Worm (Caenorhabditis elegans) whole organism, L1 larva: ENCODE measurements around the gene F42G4.6.

Experiments
- ama-1 ChIP-seq: fragments of 150-350 bp; optimal IDR thresholded peaks from 2 replicates; lab custom pipeline; 2014
- fos-1 ChIP-seq: fragments of 150-350 bp; optimal IDR thresholded peaks from 2 replicates; lab custom pipeline; 2014; ENCODE audit warnings: missing biosample characterization, missing genetic modification characterization
- lin-13 ChIP-seq: fragments of 150-350 bp; optimal IDR thresholded peaks from 2 replicates; lab custom pipeline; 2014; ENCODE audit warnings: missing biosample characterization, missing genetic modification reagents, missing genetic modification characterization
- mab-9 ChIP-seq: fragments of 200-800 bp; sonication (Bioruptor generic); IDR thresholded peaks from 2 replicates; pipeline ENCODE4 v1.3.6; 2022; ENCODE audit warnings: missing genetic modification reagents, missing genetic modification characterization, missing compliant biosample characterization
- nhr-85 ChIP-seq: sonication (generic microtip); peaks from one replicate; lab custom pipeline; 2016; ENCODE audit warnings: missing genetic modification characterization, inconsistent platforms, missing compliant biosample characterization
- pqm-1 ChIP-seq: sonication (generic microtip); optimal IDR thresholded peaks from 3 replicates; lab custom pipeline; 2017; ENCODE audit warnings: missing biosample characterization, missing genetic modification characterization
- unc-62 ChIP-seq: fragments of 150-350 bp; optimal IDR thresholded peaks from 2 replicates; lab custom pipeline; 2014; ENCODE audit warnings: missing biosample characterization, missing genetic modification reagents, missing genetic modification characterization
- unc-86 ChIP-seq: sonication (generic microtip); optimal IDR thresholded peaks from 2 replicates; lab custom pipeline; 2016; ENCODE audit warnings: missing genetic modification characterization, missing compliant biosample characterization
- zag-1 ChIP-seq: fragments of 150-350 bp; optimal IDR thresholded peaks from 2 replicates; lab custom pipeline; 2014; ENCODE audit warnings: missing biosample characterization, missing genetic modification characterization

DNA sequence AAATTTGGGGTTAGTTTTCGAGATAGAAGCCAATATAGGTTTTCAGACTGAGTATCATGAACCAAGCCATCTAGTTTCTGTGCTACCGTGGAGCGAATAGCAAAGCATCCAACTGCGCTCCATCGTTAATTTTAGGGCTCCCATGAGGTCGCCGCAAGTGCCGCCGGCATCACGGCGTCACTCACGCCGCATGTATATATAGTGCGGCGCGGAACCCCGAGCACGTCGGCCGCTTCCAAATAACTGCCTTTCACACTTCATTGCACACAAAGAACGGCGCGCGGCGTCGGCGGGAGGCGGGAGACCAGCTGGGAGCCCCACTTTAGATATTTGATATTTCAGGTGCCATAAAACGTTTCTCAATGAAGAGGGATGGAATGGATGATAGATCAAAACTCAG lies 29.1 kb upstream of the F42G4.6 start:
- no peak for TF ChIP-seq nhr-85 (tag; lab: Kevin White, UChicago)
- TF ChIP-seq lin-13 (GFP tag; lab: Kevin White, UChicago): no peak
- no peak for TF ChIP-seq unc-62
- no peak for TF ChIP-seq pqm-1 (tag; lab: Kevin White, UChicago)
- no peak for TF ChIP-seq unc-86 (tag; lab: Kevin White, UChicago)
- no peak for TF ChIP-seq fos-1 (tag; lab: Kevin White, UChicago)
- no peak for TF ChIP-seq mab-9 (GFP tag; lab: Robert Waterston, UW)
- TF ChIP-seq zag-1: no peak
- no peak for TF ChIP-seq ama-1
